Fruit fly (Drosophila melanogaster) whole organism, embryonic: ENCODE data around the gene Rbcn-3B.

Experiments used
- Aef1 ChIP-seq: fragments of 200-800 bp; sonication (Bioruptor generic); IDR thresholded peaks from 3 replicates; pipeline ENCODE4 v1.3.6; 2022; ENCODE audit warnings: missing biosample characterization, missing genetic modification characterization
- Awh ChIP-seq: fragments of 200-800 bp; sonication (Bioruptor generic); IDR thresholded peaks from 2 replicates; pipeline ENCODE4, ENCODE4 v1.3.6; 2022; ENCODE audit warnings: missing biosample characterization, missing genetic modification characterization
- Bteb2 ChIP-seq: fragments of 200-800 bp; sonication (Bioruptor generic); optimal IDR thresholded peaks from 2 replicates; lab custom pipeline; 2016; ENCODE audit warnings: missing biosample characterization, missing genetic modification characterization
- CG10267 ChIP-seq: fragments of 200-800 bp; sonication (Bioruptor generic); optimal IDR thresholded peaks from 2 replicates; lab custom pipeline; 2018; ENCODE audit warnings: missing biosample characterization, mild to moderate bottlenecking, missing genetic modification characterization, moderate library complexity
- CG11456 ChIP-seq: fragments of 200-800 bp; sonication (Bioruptor generic); IDR thresholded peaks from 3 replicates; pipeline ENCODE4 v1.3.6; 2022; ENCODE audit warnings: missing biosample characterization, missing genetic modification characterization
- CG11696 ChIP-seq: fragments of 200-800 bp; sonication (Bioruptor generic); IDR thresholded peaks from 2 replicates; pipeline ENCODE4 v1.3.6; 2022; ENCODE audit warnings: missing biosample characterization, missing genetic modification characterization
- CG13123 ChIP-seq: fragments of 200-800 bp; sonication (Bioruptor generic); optimal IDR thresholded peaks from 2 replicates; lab custom pipeline; 2016; ENCODE audit warnings: missing biosample characterization, missing genetic modification characterization
- CG15011 ChIP-seq: fragments of 200-800 bp; sonication (Bioruptor generic); optimal IDR thresholded peaks from 3 replicates; lab custom pipeline; 2018; ENCODE audit warnings: missing biosample characterization, mild to moderate bottlenecking, missing genetic modification characterization
- CG1647 ChIP-seq: fragments of 200-800 bp; sonication (Bioruptor generic); optimal IDR thresholded peaks from 3 replicates; lab custom pipeline; 2016; ENCODE audit warnings: missing biosample characterization, missing genetic modification characterization
- CG17328 ChIP-seq: fragments of 200-800 bp; sonication (Bioruptor generic); IDR thresholded peaks from 2 replicates; pipeline ENCODE4 v1.3.6; 2022; ENCODE audit warnings: missing biosample characterization, missing genetic modification characterization
- CG2116 ChIP-seq: fragments of 200-800 bp; sonication (Bioruptor generic); optimal IDR thresholded peaks from 3 replicates; lab custom pipeline; 2018; ENCODE audit warnings: missing biosample characterization, mild to moderate bottlenecking, missing genetic modification characterization
- CG2120 ChIP-seq: fragments of 200-800 bp; sonication (Bioruptor generic); optimal IDR thresholded peaks from 3 replicates; lab custom pipeline; 2016; ENCODE audit warnings: missing biosample characterization, missing genetic modification characterization
- CG31388 ChIP-seq: fragments of 200-800 bp; sonication (Bioruptor generic); optimal IDR thresholded peaks from 2 replicates; lab custom pipeline; 2016; ENCODE audit warnings: missing biosample characterization, missing genetic modification characterization
- CG3847 ChIP-seq: fragments of 200-800 bp; sonication (Bioruptor generic); IDR thresholded peaks from 2 replicates; pipeline ENCODE4 v1.3.6; 2022; ENCODE audit warnings: missing biosample characterization, missing genetic modification characterization
- CG7987 ChIP-seq: fragments of 200-800 bp; sonication (Bioruptor generic); optimal IDR thresholded peaks from 2 replicates; lab custom pipeline; 2018; ENCODE audit warnings: missing biosample characterization, mild to moderate bottlenecking, missing genetic modification characterization, moderate library complexity
- CG9215 ChIP-seq: fragments of 200-800 bp; sonication (Bioruptor generic); IDR thresholded peaks from 2 replicates; pipeline ENCODE4 v1.3.6; 2022; ENCODE audit warnings: missing biosample characterization, missing genetic modification characterization
- CG9817 ChIP-seq: fragments of 200-800 bp; sonication (Bioruptor generic); optimal IDR thresholded peaks from 2 replicates; lab custom pipeline; 2018; ENCODE audit warnings: missing biosample characterization, mild to moderate bottlenecking, missing genetic modification characterization, moderate library complexity
- CrebB ChIP-seq: fragments of 200-800 bp; sonication (Bioruptor generic); optimal IDR thresholded peaks from 3 replicates; lab custom pipeline; 2018; ENCODE audit warnings: missing biosample characterization, mild to moderate bottlenecking, missing genetic modification characterization
- Dbx ChIP-seq: fragments of 200-800 bp; sonication (Bioruptor generic); IDR thresholded peaks from 3 replicates; pipeline ENCODE4 v1.3.6; 2022; ENCODE audit warnings: missing biosample characterization, missing genetic modification characterization
- Deaf1 ChIP-seq: fragments of 200-800 bp; optimal IDR thresholded peaks from 3 replicates; lab custom pipeline; 2019; ENCODE audit warnings: missing biosample characterization, mild to moderate bottlenecking, missing genetic modification characterization, moderate library complexity
- Dll ChIP-seq: fragments of 200-800 bp; sonication (Bioruptor generic); IDR thresholded peaks from 4 replicates; pipeline ENCODE4 v1.3.6; 2022; ENCODE audit warnings: missing biosample characterization, missing genetic modification characterization; ENCODE audit not compliant: partially characterized antibody
- Doc2 ChIP-seq: fragments of 200-800 bp; sonication (Bioruptor generic); IDR thresholded peaks from 2 replicates; pipeline ENCODE4 v1.3.6; 2022; ENCODE audit warnings: missing biosample characterization, missing genetic modification characterization
- Doc3 ChIP-seq: fragments of 200-800 bp; sonication (Bioruptor generic); IDR thresholded peaks from 3 replicates; pipeline ENCODE4 v1.3.6; 2022; ENCODE audit warnings: missing biosample characterization, missing genetic modification characterization; ENCODE audit not compliant: partially characterized antibody
- Fer2 ChIP-seq: fragments of 200-800 bp; sonication (Bioruptor generic); optimal IDR thresholded peaks from 2 replicates; lab custom pipeline; 2018; ENCODE audit warnings: missing biosample characterization, mild to moderate bottlenecking, missing genetic modification characterization, moderate library complexity
- HLHmδ ChIP-seq: fragments of 200-800 bp; sonication (Bioruptor generic); optimal IDR thresholded peaks from 2 replicates; lab custom pipeline; 2018; ENCODE audit warnings: missing biosample characterization, mild to moderate bottlenecking, missing genetic modification characterization, moderate library complexity
- Hr51 ChIP-seq, 2 experiments: fragments of 200-800 bp; sonication (Bioruptor generic); optimal IDR thresholded peaks; 2 replicates in 1 of 2; 3 replicates in 1 of 2; lab custom pipeline; 2016 to 2018; ENCODE audit warnings: missing biosample characterization in 2 of 2, missing genetic modification characterization in 2 of 2, mild to moderate bottlenecking in 1 of 2, moderate library complexity in 1 of 2
- NC2β ChIP-seq: fragments of 200-800 bp; sonication (Bioruptor generic); optimal IDR thresholded peaks from 2 replicates; lab custom pipeline; 2016; ENCODE audit warnings: missing biosample characterization, missing genetic modification characterization
- NK7.1 ChIP-seq: fragments of 200-800 bp; sonication (Bioruptor generic); optimal IDR thresholded peaks from 3 replicates; lab custom pipeline; 2016; ENCODE audit warnings: missing biosample characterization, missing genetic modification characterization
- Oaz ChIP-seq: fragments of 200-800 bp; sonication (Bioruptor generic); IDR thresholded peaks from 2 replicates; pipeline ENCODE4 v1.3.6; 2022; ENCODE audit warnings: missing biosample characterization, missing genetic modification characterization
- Oli ChIP-seq: fragments of 200-800 bp; sonication (Bioruptor generic); optimal IDR thresholded peaks from 2 replicates; lab custom pipeline; 2018; ENCODE audit warnings: missing biosample characterization, mild to moderate bottlenecking, missing genetic modification characterization, moderate library complexity
- Side ChIP-seq: fragments of 200-800 bp; sonication (Bioruptor generic); optimal IDR thresholded peaks from 2 replicates; lab custom pipeline; 2016; ENCODE audit warnings: missing biosample characterization, missing genetic modification characterization
- Six4 ChIP-seq: fragments of 200-800 bp; sonication (Bioruptor generic); optimal IDR thresholded peaks from 2 replicates; lab custom pipeline; 2016; ENCODE audit warnings: missing biosample characterization, missing genetic modification characterization
- TFAM ChIP-seq: fragments of 200-800 bp; sonication (Bioruptor generic); optimal IDR thresholded peaks from 2 replicates; lab custom pipeline; 2017; ENCODE audit warnings: missing biosample characterization, missing genetic modification characterization, inconsistent platforms
- Tbp ChIP-seq: fragments of >200 bp; optimal IDR thresholded peaks from 2 replicates; lab custom pipeline; 2018; ENCODE audit warnings: missing biosample characterization, missing genetic modification characterization
- bbx ChIP-seq: fragments of 200-800 bp; sonication (Bioruptor generic); IDR thresholded peaks from 2 replicates; pipeline ENCODE4 v1.3.6; 2022; ENCODE audit warnings: missing biosample characterization, missing genetic modification characterization; ENCODE audit not compliant: partially characterized antibody
- bigmax ChIP-seq: fragments of 200-800 bp; sonication (Bioruptor generic); optimal IDR thresholded peaks from 2 replicates; lab custom pipeline; 2018; ENCODE audit warnings: missing biosample characterization, mild to moderate bottlenecking, missing genetic modification characterization
- disco-r ChIP-seq: fragments of 200-800 bp; sonication (Bioruptor generic); optimal IDR thresholded peaks from 2 replicates; lab custom pipeline; 2016; ENCODE audit warnings: missing biosample characterization, missing genetic modification characterization
- en ChIP-seq: fragments of 200-800 bp; sonication (Bioruptor generic); optimal IDR thresholded peaks from 2 replicates; lab custom pipeline; 2016; ENCODE audit warnings: missing biosample characterization, missing genetic modification characterization
- fd102C ChIP-seq: fragments of 200-800 bp; sonication (Bioruptor generic); optimal IDR thresholded peaks from 2 replicates; lab custom pipeline; 2018; ENCODE audit warnings: missing biosample characterization, mild to moderate bottlenecking, missing genetic modification characterization, moderate library complexity
- insv ChIP-seq, 2 experiments: fragments of 200-800 bp; sonication (Bioruptor generic); optimal IDR thresholded peaks; 3 replicates each; lab custom pipeline; 2016 to 2018; ENCODE audit warnings: missing biosample characterization in 2 of 2, missing genetic modification characterization in 2 of 2
- kah ChIP-seq: fragments of 200-800 bp; sonication (Bioruptor generic); optimal IDR thresholded peaks from 2 replicates; lab custom pipeline; 2018; ENCODE audit warnings: missing biosample characterization, mild to moderate bottlenecking, missing genetic modification characterization
- luna ChIP-seq: fragments of 200-800 bp; sonication (Bioruptor generic); optimal IDR thresholded peaks from 2 replicates; lab custom pipeline; 2016; ENCODE audit warnings: missing biosample characterization, missing genetic modification characterization
- maf-S ChIP-seq: fragments of 200-800 bp; sonication (Bioruptor generic); optimal IDR thresholded peaks from 2 replicates; lab custom pipeline; 2016; ENCODE audit warnings: missing biosample characterization, missing genetic modification characterization
- nau ChIP-seq: fragments of 200-800 bp; sonication (Bioruptor generic); optimal IDR thresholded peaks from 3 replicates; lab custom pipeline; 2017; ENCODE audit warnings: missing biosample characterization, mild to moderate bottlenecking, missing genetic modification characterization, missing genetic modification reagents
- odd ChIP-seq: fragments of 200-800 bp; sonication (Bioruptor generic); optimal IDR thresholded peaks from 2 replicates; lab custom pipeline; 2017; ENCODE audit warnings: missing biosample characterization, mild to moderate bottlenecking, missing genetic modification characterization
- sens-2 ChIP-seq: fragments of 200-800 bp; sonication (Bioruptor generic); IDR thresholded peaks from 2 replicates; pipeline ENCODE4 v1.3.6; 2022; ENCODE audit warnings: missing biosample characterization, missing genetic modification characterization
- slbo ChIP-seq: fragments of 200-800 bp; sonication (Bioruptor generic); IDR thresholded peaks from 2 replicates; pipeline ENCODE4 v1.3.6; 2022; ENCODE audit warnings: missing biosample characterization, missing genetic modification characterization
- sna ChIP-seq: fragments of 200-800 bp; sonication (Bioruptor generic); IDR thresholded peaks from 2 replicates; pipeline ENCODE4 v1.3.6; 2022; ENCODE audit warnings: missing biosample characterization, missing genetic modification characterization; ENCODE audit not compliant: partially characterized antibody
- stwl ChIP-seq: fragments of 200-800 bp; sonication (Bioruptor generic); optimal IDR thresholded peaks from 3 replicates; lab custom pipeline; 2018; ENCODE audit warnings: missing biosample characterization, mild to moderate bottlenecking, missing genetic modification characterization, moderate library complexity
- tin ChIP-seq: fragments of 200-800 bp; sonication (Bioruptor generic); optimal IDR thresholded peaks from 3 replicates; lab custom pipeline; 2016; ENCODE audit warnings: missing biosample characterization, missing genetic modification characterization
- zf30C ChIP-seq: fragments of 200-800 bp; sonication (Bioruptor generic); optimal IDR thresholded peaks from 3 replicates; lab custom pipeline; 2018; ENCODE audit warnings: missing biosample characterization, mild to moderate bottlenecking, missing genetic modification characterization

The Rbcn-3B gene

DNA sequence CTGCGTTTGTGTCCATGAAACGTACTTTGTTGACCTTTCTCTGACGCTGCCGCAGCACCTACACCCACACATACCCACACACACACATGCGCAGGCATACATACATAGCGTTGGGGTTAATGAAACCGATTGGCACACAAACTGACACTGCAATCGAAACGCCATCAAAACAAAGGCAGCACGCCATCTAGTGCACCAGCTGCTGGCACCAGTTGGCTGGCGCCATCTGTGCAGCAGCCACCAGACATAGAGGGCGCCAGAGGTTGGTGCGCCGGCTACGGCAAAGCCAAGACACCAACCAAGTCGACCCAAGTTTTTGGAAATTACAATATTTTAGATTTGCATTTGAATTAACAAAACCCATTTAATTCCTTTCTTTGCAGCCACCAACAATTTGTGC is 44.2 kb downstream of the Rbcn-3B start (continued):
- TF ChIP-seq NK7.1 (GFP tag; lab: Kevin White, UChicago) (no peak), Doc2 (GFP tag; lab: Robert Waterston, UW) (no peak), CG10267 (tag; lab: Kevin White, UChicago) (peak; percentile 63), zf30C (no peak), NC2β (GFP tag; lab: Kevin White, UChicago) (peak; percentile 58), Oli (tag; lab: Kevin White, UChicago) (no peak), HLHmδ (peak; percentile 15), Awh (GFP tag; lab: Robert Waterston, UW) (no peak), en (GFP tag; lab: Kevin White, UChicago) (peak; percentile 6), Hr51 (GFP tag; optimal IDR thresholded peaks at IDR 0.05; lab: Kevin White, UChicago) (peak in 1 of 2 experiments; percentile 41), TFAM (GFP tag; lab: Kevin White, UChicago) (no peak), insv (GFP tag; optimal IDR thresholded peaks at IDR 0.05; lab: Kevin White, UChicago) (peak in 1 of 2 experiments; percentile 56), CG7987 (peak; percentile 68), disco-r (GFP tag; lab: Kevin White, UChicago) (no peak), CG17328 (GFP tag; lab: Robert Waterston, UW) (peak; percentile 48; the same call in 1 of the 2 replicates), CG9215 (GFP tag; lab: Robert Waterston, UW) (peak; percentile 77), stwl (peak; percentile 48), CG2120 (GFP tag; lab: Kevin White, UChicago) (peak; percentile 66), CG11456 (peak; percentile 98), CG2116 (GFP tag; lab: Kevin White, UChicago) (peak; percentile 57), maf-S (GFP tag; lab: Kevin White, UChicago) (peak; percentile 64), kah (GFP tag; lab: Kevin White, UChicago) (no peak), slbo (GFP tag; lab: Robert Waterston, UW) (peak; percentile 94), luna (GFP tag; lab: Kevin White, UChicago) (peak; percentile 40), bigmax (GFP tag; lab: Kevin White, UChicago) (no peak), Doc3 (GFP tag; lab: Robert Waterston, UW) (no peak), sna (GFP tag; lab: Robert Waterston, UW) (peak; percentile 30; the same call in 1 of the 2 replicates), sens-2 (GFP tag; lab: Robert Waterston, UW) (no peak), CG13123 (GFP tag; lab: Kevin White, UChicago) (peak; percentile 6), CG3847 (peak; percentile 65), Six4 (no peak), CrebB (tag; lab: Kevin White, UChicago) (no peak), Tbp (GFP tag; lab: Kevin White, UChicago) (no peak), Fer2 (tag; lab: Kevin White, UChicago) (no peak), CG9817 (peak; percentile 65), Dbx (peak; percentile 90), Dll (no peak), bbx (GFP tag; lab: Robert Waterston, UW) (peak; percentile 53), nau (GFP tag; lab: Kevin White, UChicago) (no peak), Aef1 (GFP tag; lab: Robert Waterston, UW) (peak; percentile 71), Bteb2 (GFP tag; lab: Kevin White, UChicago) (no peak), CG31388 (GFP tag; lab: Kevin White, UChicago) (peak; percentile 43), Deaf1 (tag; lab: Kevin White, UChicago) (peak; percentile 5), fd102C (no peak), CG1647 (peak; percentile 57), tin (GFP tag; lab: Kevin White, UChicago) (peak; percentile 86), Side (peak; percentile 73), CG15011 (no peak), odd (GFP tag; lab: Kevin White, UChicago) (no peak), Oaz (GFP tag; lab: Robert Waterston, UW) (no peak), CG11696 (GFP tag; lab: Robert Waterston, UW) (no peak)
